Fruit fly (Drosophila melanogaster) whole organism, embryonic: ENCODE results near the gene CG15439.

Experiments used
- ATbp ChIP-seq: fragments of 200-800 bp; sonication (Bioruptor generic); optimal IDR thresholded peaks from 2 replicates; lab custom pipeline; 2017; ENCODE audit warnings: missing biosample characterization, mild to moderate bottlenecking, missing genetic modification characterization, missing genetic modification reagents
- Atf3 ChIP-seq: fragments of 200-800 bp; sonication (Bioruptor generic); optimal IDR thresholded peaks from 3 replicates; lab custom pipeline; 2016; ENCODE audit warnings: missing biosample characterization, missing genetic modification characterization
- Bgb ChIP-seq: fragments of 200-800 bp; sonication (Bioruptor generic); IDR thresholded peaks from 2 replicates; pipeline ENCODE4 v1.3.6; 2022; ENCODE audit warnings: missing biosample characterization, missing genetic modification characterization; ENCODE audit not compliant: partially characterized antibody
- CG10267 ChIP-seq: fragments of 200-800 bp; sonication (Bioruptor generic); optimal IDR thresholded peaks from 2 replicates; lab custom pipeline; 2018; ENCODE audit warnings: missing biosample characterization, mild to moderate bottlenecking, missing genetic modification characterization, moderate library complexity
- CG10543 ChIP-seq: fragments of 200-800 bp; sonication (Bioruptor generic); optimal IDR thresholded peaks from 3 replicates; lab custom pipeline; 2017; ENCODE audit warnings: missing biosample characterization, mild to moderate bottlenecking, missing genetic modification characterization, moderate library complexity
- CG11093 ChIP-seq: fragments of 200-800 bp; sonication (Bioruptor generic); IDR thresholded peaks from 3 replicates; pipeline ENCODE4 v1.3.6; 2022; ENCODE audit warnings: missing biosample characterization, missing genetic modification characterization
- CG12299 ChIP-seq: fragments of 200-800 bp; sonication (Bioruptor generic); optimal IDR thresholded peaks from 2 replicates; lab custom pipeline; 2018; ENCODE audit warnings: missing biosample characterization, mild to moderate bottlenecking, missing genetic modification characterization
- CG12391 ChIP-seq: fragments of 200-800 bp; sonication (Bioruptor generic); optimal IDR thresholded peaks from 3 replicates; lab custom pipeline; 2018; ENCODE audit warnings: missing biosample characterization, mild to moderate bottlenecking, missing genetic modification characterization, moderate library complexity
- CG1529 ChIP-seq: fragments of 200-800 bp; sonication (Bioruptor generic); optimal IDR thresholded peaks from 3 replicates; lab custom pipeline; 2018; ENCODE audit warnings: missing biosample characterization, missing genetic modification characterization
- CG17829 ChIP-seq: fragments of 200-800 bp; optimal IDR thresholded peaks from 2 replicates; lab custom pipeline; 2019; ENCODE audit warnings: missing biosample characterization, mild to moderate bottlenecking, missing genetic modification characterization, moderate library complexity
- CG1792 ChIP-seq: fragments of 200-800 bp; sonication (Bioruptor generic); optimal IDR thresholded peaks from 2 replicates; lab custom pipeline; 2016; ENCODE audit warnings: missing biosample characterization, missing genetic modification characterization
- CG2116 ChIP-seq: fragments of 200-800 bp; sonication (Bioruptor generic); optimal IDR thresholded peaks from 3 replicates; lab custom pipeline; 2018; ENCODE audit warnings: missing biosample characterization, mild to moderate bottlenecking, missing genetic modification characterization
- CG32532 ChIP-seq: fragments of 200-800 bp; sonication (Bioruptor generic); IDR thresholded peaks from 2 replicates; pipeline ENCODE4 v1.3.6; 2022; ENCODE audit warnings: missing biosample characterization, missing genetic modification characterization
- CG3995 ChIP-seq: fragments of 200-800 bp; sonication (Bioruptor generic); optimal IDR thresholded peaks from 3 replicates; lab custom pipeline; 2016; ENCODE audit warnings: missing biosample characterization, missing genetic modification characterization
- CG43689 ChIP-seq: fragments of 200-800 bp; sonication (Bioruptor generic); IDR thresholded peaks from 2 replicates; pipeline ENCODE4 v1.3.6; 2022; ENCODE audit warnings: missing biosample characterization, missing genetic modification characterization
- CG7357 ChIP-seq: fragments of 200-800 bp; sonication (Bioruptor generic); IDR thresholded peaks from 3 replicates; pipeline ENCODE4 v1.3.6; 2022; ENCODE audit warnings: missing biosample characterization, missing genetic modification characterization
- CG7839 ChIP-seq: fragments of 200-800 bp; sonication (Bioruptor generic); optimal IDR thresholded peaks from 3 replicates; lab custom pipeline; 2018; ENCODE audit warnings: missing biosample characterization, mild to moderate bottlenecking, missing genetic modification characterization, moderate library complexity
- CG7928 ChIP-seq: fragments of 200-800 bp; sonication (Bioruptor generic); optimal IDR thresholded peaks from 2 replicates; lab custom pipeline; 2017; ENCODE audit warnings: missing biosample characterization, mild to moderate bottlenecking, missing genetic modification characterization
- CG8290 ChIP-seq, 3 experiments: fragments of 200-800 bp; sonication (Bioruptor generic); optimal IDR thresholded peaks; 2 replicates each; lab custom pipeline; 2016 to 2019; ENCODE audit warnings: missing biosample characterization in 3 of 3, missing genetic modification characterization in 3 of 3, mild to moderate bottlenecking in 2 of 3, moderate library complexity in 1 of 3
- CG9932 ChIP-seq: fragments of 200-800 bp; sonication (Bioruptor generic); IDR thresholded peaks from 2 replicates; pipeline ENCODE4 v1.3.6; 2022; ENCODE audit warnings: missing biosample characterization, missing genetic modification characterization
- Dek ChIP-seq: fragments of 200-800 bp; sonication (Bioruptor generic); optimal IDR thresholded peaks from 3 replicates; lab custom pipeline; 2019; ENCODE audit warnings: missing biosample characterization, mild to moderate bottlenecking, missing genetic modification characterization, moderate library complexity
- Dref ChIP-seq: fragments of 200-800 bp; sonication (Bioruptor generic); IDR thresholded peaks from 2 replicates; pipeline ENCODE4 v1.3.6; 2022; ENCODE audit warnings: missing biosample characterization, missing genetic modification characterization
- Ets97D ChIP-seq: fragments of 200-800 bp; sonication (Bioruptor generic); optimal IDR thresholded peaks from 3 replicates; lab custom pipeline; 2016; ENCODE audit warnings: missing biosample characterization, missing genetic modification characterization
- Fer1 ChIP-seq: fragments of 200-800 bp; sonication (Bioruptor generic); optimal IDR thresholded peaks from 2 replicates; lab custom pipeline; 2017; ENCODE audit warnings: missing biosample characterization, mild to moderate bottlenecking, missing genetic modification characterization
- HLH4C ChIP-seq: fragments of 200-800 bp; sonication (Bioruptor generic); IDR thresholded peaks from 3 replicates; pipeline ENCODE4 v1.3.6; 2022; ENCODE audit warnings: missing biosample characterization, missing genetic modification characterization; ENCODE audit not compliant: partially characterized antibody
- HLH54F ChIP-seq: fragments of 200-800 bp; sonication (Bioruptor generic); optimal IDR thresholded peaks from 3 replicates; lab custom pipeline; 2016; ENCODE audit warnings: missing biosample characterization, missing genetic modification characterization
- HLHmδ ChIP-seq: fragments of 200-800 bp; sonication (Bioruptor generic); optimal IDR thresholded peaks from 2 replicates; lab custom pipeline; 2018; ENCODE audit warnings: missing biosample characterization, mild to moderate bottlenecking, missing genetic modification characterization, moderate library complexity
- HmgZ ChIP-seq: fragments of 200-800 bp; sonication (Bioruptor generic); optimal IDR thresholded peaks from 2 replicates; lab custom pipeline; 2018; ENCODE audit warnings: missing biosample characterization, mild to moderate bottlenecking, missing genetic modification characterization
- Lhr ChIP-seq: fragments of 200-800 bp; sonication (Bioruptor generic); optimal IDR thresholded peaks from 3 replicates; lab custom pipeline; 2017; ENCODE audit warnings: mild to moderate bottlenecking, missing biosample characterization, missing genetic modification reagents, missing genetic modification characterization
- MBD-R2 ChIP-seq: fragments of 200-800 bp; sonication (Bioruptor generic); IDR thresholded peaks from 2 replicates; pipeline ENCODE4 v1.3.6; 2022; ENCODE audit warnings: missing biosample characterization, missing genetic modification characterization
- Rfx ChIP-seq: fragments of 200-800 bp; sonication (Bioruptor generic); IDR thresholded peaks from 2 replicates; pipeline ENCODE4 v1.3.6; 2022; ENCODE audit warnings: missing biosample characterization, missing genetic modification characterization
- Sry-δ ChIP-seq: fragments of 200-800 bp; sonication (Bioruptor generic); optimal IDR thresholded peaks from 2 replicates; lab custom pipeline; 2016; ENCODE audit warnings: missing biosample characterization, missing genetic modification characterization
- Xrp1 ChIP-seq: fragments of 200-800 bp; sonication (Bioruptor generic); IDR thresholded peaks from 2 replicates; pipeline ENCODE4 v1.3.6; 2022; ENCODE audit warnings: missing biosample characterization, missing genetic modification characterization
- amos ChIP-seq: fragments of 200-800 bp; sonication (Bioruptor generic); IDR thresholded peaks from 2 replicates; pipeline ENCODE4 v1.3.6; 2022; ENCODE audit warnings: missing biosample characterization, missing genetic modification characterization; ENCODE audit not compliant: partially characterized antibody
- ase ChIP-seq: fragments of 200-800 bp; sonication (Bioruptor generic); IDR thresholded peaks from 3 replicates; pipeline ENCODE4 v1.3.6; 2022; ENCODE audit warnings: missing biosample characterization, missing genetic modification characterization
- dati ChIP-seq: fragments of 200-800 bp; sonication (Bioruptor generic); IDR thresholded peaks from 2 replicates; pipeline ENCODE4 v1.3.6; 2022; ENCODE audit warnings: missing biosample characterization, missing genetic modification characterization
- dmrt11E ChIP-seq: fragments of 200-800 bp; sonication (Bioruptor generic); optimal IDR thresholded peaks from 3 replicates; lab custom pipeline; 2018; ENCODE audit warnings: missing biosample characterization, mild to moderate bottlenecking, missing genetic modification characterization, moderate library complexity
- ftz-f1 ChIP-seq: fragments of 200-800 bp; sonication (Bioruptor generic); optimal IDR thresholded peaks from 2 replicates; lab custom pipeline; 2016; ENCODE audit warnings: missing biosample characterization, missing genetic modification characterization
- jigr1 ChIP-seq: fragments of 200-800 bp; sonication (Bioruptor generic); IDR thresholded peaks from 3 replicates; pipeline ENCODE4 v1.3.6; 2022; ENCODE audit warnings: missing biosample characterization, missing genetic modification characterization
- knrl ChIP-seq: fragments of 200-800 bp; sonication (Bioruptor generic); IDR thresholded peaks from 3 replicates; pipeline ENCODE4 v1.3.6; 2022; ENCODE audit warnings: missing biosample characterization, missing genetic modification characterization; ENCODE audit not compliant: partially characterized antibody
- luna ChIP-seq: fragments of 200-800 bp; sonication (Bioruptor generic); optimal IDR thresholded peaks from 2 replicates; lab custom pipeline; 2016; ENCODE audit warnings: missing biosample characterization, missing genetic modification characterization
- org-1 ChIP-seq: fragments of 200-800 bp; sonication (Bioruptor generic); optimal IDR thresholded peaks from 2 replicates; lab custom pipeline; 2017; ENCODE audit warnings: missing biosample characterization, missing genetic modification characterization
- pzg ChIP-seq: fragments of 200-800 bp; sonication (Bioruptor generic); optimal IDR thresholded peaks from 3 replicates; lab custom pipeline; 2018; ENCODE audit warnings: missing biosample characterization, mild to moderate bottlenecking, missing genetic modification characterization, moderate library complexity
- sima ChIP-seq: fragments of 200-800 bp; sonication (Bioruptor generic); optimal IDR thresholded peaks from 2 replicates; lab custom pipeline; 2016; ENCODE audit warnings: missing biosample characterization, missing genetic modification characterization
- slou ChIP-seq: fragments of 200-800 bp; sonication (Bioruptor generic); optimal IDR thresholded peaks from 3 replicates; lab custom pipeline; 2016; ENCODE audit warnings: missing biosample characterization, missing genetic modification characterization
- slp2 ChIP-seq: fragments of 200-800 bp; sonication (Bioruptor generic); optimal IDR thresholded peaks from 2 replicates; lab custom pipeline; 2016; ENCODE audit warnings: missing biosample characterization, missing genetic modification characterization
- sna ChIP-seq: fragments of 200-800 bp; sonication (Bioruptor generic); IDR thresholded peaks from 2 replicates; pipeline ENCODE4 v1.3.6; 2022; ENCODE audit warnings: missing biosample characterization, missing genetic modification characterization; ENCODE audit not compliant: partially characterized antibody
- sug ChIP-seq: fragments of 200-800 bp; optimal IDR thresholded peaks from 2 replicates; lab custom pipeline; 2019; ENCODE audit warnings: missing biosample characterization, mild to moderate bottlenecking, missing genetic modification characterization, moderate library complexity
- trem ChIP-seq: fragments of 200-800 bp; optimal IDR thresholded peaks from 3 replicates; lab custom pipeline; 2019; ENCODE audit warnings: missing biosample characterization, mild to moderate bottlenecking, missing genetic modification characterization, moderate library complexity
- unpg ChIP-seq: fragments of 200-800 bp; sonication (Bioruptor generic); optimal IDR thresholded peaks from 3 replicates; lab custom pipeline; 2018; ENCODE audit warnings: missing biosample characterization, mild to moderate bottlenecking, missing genetic modification characterization, moderate library complexity

CG15439 gene

dm6 chr2L:4456539-4456994, 3.7 kb upstream of the CG15439 start, which contains the start of gene Gs1l (continued):
- TF ChIP-seq CG12299 (tag; lab: Kevin White, UChicago) (no peak), CG7839 (peak; percentile 36), ATbp (GFP tag; lab: Kevin White, UChicago) (no peak), sima (GFP tag; lab: Kevin White, UChicago) (no peak), Bgb (GFP tag; lab: Robert Waterston, UW) (no peak), CG9932 (GFP tag; lab: Robert Waterston, UW) (peak; percentile 42; the same call in 1 of the 2 replicates), HmgZ (tag; lab: Kevin White, UChicago) (no peak), slou (GFP tag; lab: Kevin White, UChicago) (no peak), CG1529 (GFP tag; lab: Kevin White, UChicago) (no peak), Ets97D (peak; percentile 5), knrl (GFP tag; lab: Robert Waterston, UW) (no peak), Dref (0 out of 2 replicates have a peak, but pooled peaks have one; percentile 28), dati (no peak), Lhr (no peak), slp2 (GFP tag; lab: Kevin White, UChicago) (no peak), pzg (GFP tag; lab: Kevin White, UChicago) (peak; percentile 55), Dek (peak; percentile 38), Atf3 (no peak), ftz-f1 (GFP tag; lab: Kevin White, UChicago) (peak; percentile 88), CG10543 (no peak), CG32532 (GFP tag; lab: Robert Waterston, UW) (peak; percentile 33; the same call in 1 of the 2 replicates), sug (peak; percentile 22), CG7928 (GFP tag; lab: Kevin White, UChicago) (no peak), Xrp1 (peak; percentile 33; the same call in 1 of the 2 replicates), MBD-R2 (GFP tag; lab: Robert Waterston, UW) (peak; percentile 86), Rfx (GFP tag; lab: Robert Waterston, UW) (peak; percentile 71), CG7357 (GFP tag; lab: Robert Waterston, UW) (no peak), CG3995 (GFP tag; lab: Kevin White, UChicago) (no peak)
- TF ChIP-seq, all 482 proteins: peak for 86

dm6 chr2L:4454009-4454689, 1.3 kb upstream of the CG15439 start, which contains the start of the genes Secp43 and ND-B8:
Secp43 (minus strand) TSS chr2L:4454453.
ND-B8 (plus strand) TSS chr2L:4454626.
- TF ChIP-seq CG11093 (GFP tag; lab: Robert Waterston, UW), result no peak
- no peak for TF ChIP-seq dmrt11E (tag; lab: Kevin White, UChicago)
- TF ChIP-seq amos (GFP tag; lab: Robert Waterston, UW), result peak; percentile 80
- peak; percentile 56 for TF ChIP-seq CG8290 (GFP tag; optimal IDR thresholded peaks at IDR 0.05; lab: Kevin White, UChicago)
- peak in 1 of 2 experiments; percentile 71 for TF ChIP-seq CG8290 (tag; optimal IDR thresholded peaks at IDR 0.05; lab: Kevin White, UChicago)
- no peak for TF ChIP-seq jigr1 (GFP tag; lab: Robert Waterston, UW)
- TF ChIP-seq sna (GFP tag; lab: Robert Waterston, UW), result peak; percentile 44; the same call in 1 of the 2 replicates
- peak; percentile 15 for TF ChIP-seq CG17829 (tag; lab: Kevin White, UChicago)
- peak; percentile 15 for TF ChIP-seq Fer1 (GFP tag; lab: Kevin White, UChicago)
- peak; percentile 75 for TF ChIP-seq trem (tag; lab: Kevin White, UChicago)
- TF ChIP-seq pzg (GFP tag; lab: Kevin White, UChicago), result peak; percentile 91
- no peak for TF ChIP-seq luna (GFP tag; lab: Kevin White, UChicago)
- peak; percentile 86 for TF ChIP-seq HLH4C
- no peak for TF ChIP-seq unpg
- no peak for TF ChIP-seq HLH54F (GFP tag; lab: Kevin White, UChicago)
- no peak for TF ChIP-seq ase
- TF ChIP-seq CG12391 (tag; lab: Kevin White, UChicago), result peak; percentile 24
- TF ChIP-seq CG10267 (tag; lab: Kevin White, UChicago), result peak; percentile 54
- TF ChIP-seq HLHmδ (GFP tag; lab: Kevin White, UChicago), result no peak
- TF ChIP-seq Sry-δ (GFP tag; lab: Kevin White, UChicago), result peak; percentile 82
- peak; percentile 98 for TF ChIP-seq CG2116 (GFP tag; lab: Kevin White, UChicago)
- no peak for TF ChIP-seq CG1792 (GFP tag; lab: Kevin White, UChicago)
- no peak for TF ChIP-seq CG43689 (GFP tag; lab: Robert Waterston, UW)
- TF ChIP-seq org-1 (GFP tag; lab: Kevin White, UChicago), result no peak
